Fruit fly (Drosophila melanogaster) whole organism, pupa: Measurements from ENCODE around the gene cv-c.

ENCODE experiments used
- EcR ChIP-seq: fragments of 200-800 bp; sonication (Bioruptor generic); optimal IDR thresholded peaks from 3 replicates; lab custom pipeline; 2019; ENCODE audit warnings: missing biosample characterization, missing genetic modification characterization, mild to moderate bottlenecking, moderate library complexity, missing genetic modification reagents
- Pif1A ChIP-seq: fragments of 200-800 bp; sonication (Bioruptor generic); optimal IDR thresholded peaks from 3 replicates; lab custom pipeline; 2016; ENCODE audit warnings: missing biosample characterization, missing genetic modification characterization

- TF ChIP-seq EcR (no peak), Pif1A (GFP tag; lab: Kevin White, UChicago) (no peak)
These were observed 92.3 kb downstream of the cv-c start for dm6 chr3R:14389258-14389657.
